Fruit fly (Drosophila melanogaster) whole organism, pupa: ENCODE results near the gene Hsp23.

Experiments
- CG10348 ChIP-seq: fragments of 200-800 bp; sonication (Bioruptor generic); IDR thresholded peaks from 2 replicates; pipeline ENCODE4 v1.3.6; 2022; ENCODE audit warnings: missing biosample characterization, missing genetic modification characterization
- CG12605 ChIP-seq: fragments of 200-800 bp; sonication (Bioruptor generic); IDR thresholded peaks from 2 replicates; pipeline ENCODE4 v1.3.6; 2022; ENCODE audit warnings: missing biosample characterization, missing genetic modification characterization
- CG13204 ChIP-seq: fragments of 200-800 bp; sonication (Bioruptor generic); optimal IDR thresholded peaks from 2 replicates; lab custom pipeline; 2018; ENCODE audit warnings: missing biosample characterization, mild to moderate bottlenecking, missing genetic modification characterization, moderate library complexity
- CG14655 ChIP-seq: fragments of 200-800 bp; sonication (Bioruptor generic); optimal IDR thresholded peaks from 3 replicates; lab custom pipeline; 2017; ENCODE audit warnings: mild to moderate bottlenecking, missing biosample characterization, missing genetic modification reagents, missing genetic modification characterization
- CG15710 ChIP-seq: fragments of 200-800 bp; sonication (Bioruptor generic); optimal IDR thresholded peaks from 2 replicates; lab custom pipeline; 2018; ENCODE audit warnings: missing biosample characterization, mild to moderate bottlenecking, missing genetic modification characterization, moderate library complexity
- CG17806 ChIP-seq: fragments of 200-800 bp; sonication (Bioruptor generic); optimal IDR thresholded peaks from 2 replicates; lab custom pipeline; 2018; ENCODE audit warnings: missing biosample characterization, mild to moderate bottlenecking, missing genetic modification characterization, moderate library complexity
- CG32121 ChIP-seq: fragments of 200-800 bp; sonication (Bioruptor generic); IDR thresholded peaks from 2 replicates; pipeline ENCODE4 v1.3.6; 2022; ENCODE audit warnings: missing biosample characterization, missing genetic modification characterization
- CG34367 ChIP-seq: fragments of 200-800 bp; sonication (Bioruptor generic); optimal IDR thresholded peaks from 2 replicates; lab custom pipeline; 2018; ENCODE audit warnings: missing biosample characterization, mild to moderate bottlenecking, missing genetic modification characterization
- CG4496 ChIP-seq: fragments of 200-800 bp; sonication (Bioruptor generic); IDR thresholded peaks from 3 replicates; pipeline ENCODE4 v1.3.6; 2022; ENCODE audit warnings: missing biosample characterization, missing genetic modification characterization
- CG8159 ChIP-seq: fragments of 200-800 bp; sonication (Bioruptor generic); optimal IDR thresholded peaks from 3 replicates; lab custom pipeline; 2018; ENCODE audit warnings: missing biosample characterization, mild to moderate bottlenecking, missing genetic modification characterization, moderate library complexity
- CG8301 ChIP-seq: fragments of 200-800 bp; sonication (Bioruptor generic); optimal IDR thresholded peaks from 2 replicates; lab custom pipeline; 2018; ENCODE audit warnings: missing biosample characterization, mild to moderate bottlenecking, missing genetic modification characterization
- CG9948 ChIP-seq: fragments of 200-800 bp; sonication (Bioruptor generic); optimal IDR thresholded peaks from 2 replicates; lab custom pipeline; 2018; ENCODE audit warnings: missing biosample characterization, mild to moderate bottlenecking, missing genetic modification characterization, moderate library complexity
- D1 ChIP-seq: fragments of 200-800 bp; sonication (Bioruptor generic); optimal IDR thresholded peaks from 2 replicates; lab custom pipeline; 2018; ENCODE audit warnings: missing biosample characterization, mild to moderate bottlenecking, missing genetic modification characterization, moderate library complexity
- EcR ChIP-seq: fragments of 200-800 bp; sonication (Bioruptor generic); optimal IDR thresholded peaks from 3 replicates; lab custom pipeline; 2019; ENCODE audit warnings: missing biosample characterization, missing genetic modification characterization, mild to moderate bottlenecking, moderate library complexity, missing genetic modification reagents
- Ets98B ChIP-seq: fragments of 200-800 bp; sonication (Bioruptor generic); IDR thresholded peaks from 2 replicates; pipeline ENCODE4 v1.3.6; 2022; ENCODE audit warnings: missing biosample characterization, missing genetic modification characterization
- Pif1A ChIP-seq: fragments of 200-800 bp; sonication (Bioruptor generic); optimal IDR thresholded peaks from 3 replicates; lab custom pipeline; 2016; ENCODE audit warnings: missing biosample characterization, missing genetic modification characterization
- Pif1B ChIP-seq: fragments of 200-800 bp; sonication (Bioruptor generic); optimal IDR thresholded peaks from 3 replicates; lab custom pipeline; 2016; ENCODE audit warnings: missing biosample characterization, missing genetic modification characterization
- Snoo ChIP-seq: fragments of 200-800 bp; sonication (Bioruptor generic); optimal IDR thresholded peaks from 3 replicates; lab custom pipeline; 2017; ENCODE audit warnings: missing biosample characterization, mild to moderate bottlenecking, missing genetic modification characterization, inconsistent platforms
- fd96Ca ChIP-seq: fragments of 200-800 bp; sonication (Bioruptor generic); IDR thresholded peaks from 3 replicates; pipeline ENCODE4 v1.3.6; 2022; ENCODE audit warnings: missing biosample characterization, missing genetic modification characterization
- gl ChIP-seq: fragments of 200-800 bp; sonication (Bioruptor generic); optimal IDR thresholded peaks from 2 replicates; lab custom pipeline; 2018; ENCODE audit warnings: missing biosample characterization, mild to moderate bottlenecking, missing genetic modification characterization
- rn ChIP-seq: fragments of 200-800 bp; sonication (Bioruptor generic); IDR thresholded peaks from 2 replicates; pipeline ENCODE4 v1.3.6; 2022; ENCODE audit warnings: missing biosample characterization, missing genetic modification characterization

Hsp23 gene

dm6 chr3L:9379484-9380343, 2.0 kb upstream of the Hsp23 start, which contains the start of gene Hsp67Ba:
Gene Hsp67Ba, minus strand, starts transcription at chr3L:9379534.
- TF ChIP-seq CG14655 (GFP tag; lab: Kevin White, UChicago) (no peak), CG13204 (GFP tag; lab: Kevin White, UChicago) (peak; percentile 80), Pif1B (peak; percentile 11), CG12605 (GFP tag; lab: Robert Waterston, UW) (0 out of 2 replicates have a peak, but pooled peaks have one; percentile 39), CG4496 (GFP tag; lab: Robert Waterston, UW) (0 out of 3 replicates have a peak, but pooled peaks have one; percentile 41), Snoo (tag; lab: Kevin White, UChicago) (no peak)

dm6 chr3L:9380344-9380849, 1.3 kb upstream of the Hsp23 start:
- TF ChIP-seq Snoo (tag; lab: Kevin White, UChicago), result peak; percentile 76
- peak; percentile 88 for TF ChIP-seq EcR (GFP tag; lab: Kevin White, UChicago)
- no peak for TF ChIP-seq CG13204 (GFP tag; lab: Kevin White, UChicago)
- TF ChIP-seq, all 21 proteins: peak for 2

dm6 chr3L:9383345-9384075, 1.8 kb downstream of the Hsp23 start, which contains the start of gene Hsp27:
Gene Hsp27, plus strand, starts transcription at chr3L:9384063.
- peak; percentile 96 for TF ChIP-seq EcR (GFP tag; lab: Kevin White, UChicago)
- TF ChIP-seq rn (GFP tag; lab: Robert Waterston, UW), result peak; percentile 99
- TF ChIP-seq fd96Ca (GFP tag; lab: Robert Waterston, UW), result peak; percentile 100
- TF ChIP-seq CG9948 (tag; lab: Kevin White, UChicago), result peak; percentile 100
- peak; percentile 100 for TF ChIP-seq CG17806
- TF ChIP-seq CG34367 (tag; lab: Kevin White, UChicago), result peak; percentile 99
- peak; percentile 100 for TF ChIP-seq CG8159 (tag; lab: Kevin White, UChicago)
- peak; percentile 100 for TF ChIP-seq CG4496 (GFP tag; lab: Robert Waterston, UW)
- TF ChIP-seq CG15710, result peak; percentile 100
- peak; percentile 99 for TF ChIP-seq gl (tag; lab: Kevin White, UChicago)
- peak; percentile 100 for TF ChIP-seq Ets98B (GFP tag; lab: Robert Waterston, UW)
- TF ChIP-seq Pif1B, result peak; percentile 100
- peak; percentile 100 for TF ChIP-seq Pif1A
- TF ChIP-seq CG8301 (tag; lab: Kevin White, UChicago), result peak; percentile 100
- TF ChIP-seq D1 (tag; lab: Kevin White, UChicago), result peak; percentile 100
- peak; percentile 100 for TF ChIP-seq Snoo (tag; lab: Kevin White, UChicago)
- peak; percentile 99 for TF ChIP-seq CG10348 (GFP tag; lab: Robert Waterston, UW)
- TF ChIP-seq CG12605 (GFP tag; lab: Robert Waterston, UW), result peak; percentile 100
- peak; percentile 100 for TF ChIP-seq CG32121
- TF ChIP-seq CG13204 (GFP tag; lab: Kevin White, UChicago), result peak; percentile 98
- peak; percentile 100 for TF ChIP-seq CG14655 (GFP tag; lab: Kevin White, UChicago)

- TF ChIP-seq CG15710 (no peak), EcR (GFP tag; lab: Kevin White, UChicago) (peak; percentile 76)
Measured at dm6 chr3L:9384445-9385079, 2.9 kb downstream of the Hsp23 start.

dm6 chr3L:9391340-9391980, 9.8 kb downstream of the Hsp23 start:
- TF ChIP-seq EcR (GFP tag; lab: Kevin White, UChicago) (peak; percentile 33), CG14655 (GFP tag; lab: Kevin White, UChicago) (no peak)

- no peak for TF ChIP-seq CG12605 (GFP tag; lab: Robert Waterston, UW)
- TF ChIP-seq D1 (tag; lab: Kevin White, UChicago), result no peak
- TF ChIP-seq Pif1B, result no peak
- no peak for TF ChIP-seq CG13204 (GFP tag; lab: Kevin White, UChicago)
- TF ChIP-seq Pif1A, result no peak
- no peak for TF ChIP-seq CG8159 (tag; lab: Kevin White, UChicago)
- no peak for TF ChIP-seq CG32121
- TF ChIP-seq EcR (GFP tag; lab: Kevin White, UChicago), result no peak
- no peak for TF ChIP-seq Snoo (tag; lab: Kevin White, UChicago)
- TF ChIP-seq, all 21 proteins: peak for 0
Measured at dm6 chr3L:9396038-9396437, 14.4 kb downstream of the Hsp23 start.
